Fruit fly (Drosophila melanogaster): ENCODE data around the gene Dad.

The Dad gene

DNA sequence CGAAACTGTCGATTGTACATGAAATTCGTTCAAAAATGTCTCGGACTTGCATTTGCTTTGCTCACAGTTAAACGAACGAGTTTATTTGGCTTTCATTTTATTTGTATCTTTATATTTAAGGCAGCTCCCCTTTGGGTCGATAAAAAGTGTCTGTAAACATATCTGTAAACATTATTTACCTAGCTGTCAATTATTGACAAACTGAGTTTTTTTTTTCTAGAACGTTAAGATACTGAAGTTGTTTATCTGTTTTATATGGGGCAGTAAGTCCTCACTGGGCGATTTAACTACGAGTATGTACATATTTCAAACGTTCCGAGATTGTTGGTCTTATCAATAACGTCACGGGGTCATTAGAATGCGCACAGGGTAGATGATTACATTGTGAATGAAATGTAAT lies 61.9 kb downstream of the Dad start (continued):
- TF ChIP-seq gce (GFP tag; IDR thresholded peaks at IDR 0.05) (no peak), CG15479 (GFP tag; optimal IDR thresholded peaks at IDR 0.05) (no peak), phol (tag; optimal IDR thresholded peaks at IDR 0.05) (no peak), rib (GFP tag; IDR thresholded peaks at IDR 0.05) (no peak), Kr (GFP tag; optimal IDR thresholded peaks at IDR 0.05) (peak; percentile 6), unc-4 (GFP tag; IDR thresholded peaks at IDR 0.05; ENCODE audit: partially characterized antibody) (no peak), bowl (GFP tag; IDR thresholded peaks at IDR 0.05) (no peak), gcm2 (GFP tag; optimal IDR thresholded peaks at IDR 0.05) (no peak), CG13424 (tag; optimal IDR thresholded peaks at IDR 0.05) (peak; percentile 22), MESR4 (GFP tag; optimal IDR thresholded peaks at IDR 0.05) (no peak), CG9609 (GFP tag; optimal IDR thresholded peaks at IDR 0.05) (no peak), Xrp1 (GFP tag; IDR thresholded peaks at IDR 0.05) (no peak), Asciz (GFP tag; optimal IDR thresholded peaks at IDR 0.05) (peak; percentile 50), tup (GFP tag; optimal IDR thresholded peaks at IDR 0.05) (no peak), CG18619 (GFP tag; optimal IDR thresholded peaks at IDR 0.05) (peak; percentile 18), CG14014 (GFP tag; IDR thresholded peaks at IDR 0.05) (no peak), cg (GFP tag; optimal IDR thresholded peaks at IDR 0.05) (no peak), chinmo (GFP tag; IDR thresholded peaks at IDR 0.05; ENCODE audit: partially characterized antibody) (no peak), E2f2 (GFP tag; IDR thresholded peaks at IDR 0.05) (no peak), CG15696 (tag; optimal IDR thresholded peaks at IDR 0.05) (peak; percentile 50), CG31388 (GFP tag; optimal IDR thresholded peaks at IDR 0.05) (no peak), Oli (tag; optimal IDR thresholded peaks at IDR 0.05) (no peak), HmgD (GFP tag; optimal IDR thresholded peaks at IDR 0.05) (no peak), HHEX (GFP tag; optimal IDR thresholded peaks at IDR 0.05) (no peak), CG5245 (GFP tag; optimal IDR thresholded peaks at IDR 0.05) (no peak), pros (GFP tag; optimal IDR thresholded peaks at IDR 0.05) (peak; percentile 10), Hmx (GFP tag; optimal IDR thresholded peaks at IDR 0.05) (no peak), fd102C (GFP tag; optimal IDR thresholded peaks at IDR 0.05) (no peak), HmgZ (tag; optimal IDR thresholded peaks at IDR 0.05) (peak; percentile 1), Mrtf (GFP tag; IDR thresholded peaks at IDR 0.05) (no peak), lbe (GFP tag; optimal IDR thresholded peaks at IDR 0.05) (peak; percentile 45), CG17359 (tag; optimal IDR thresholded peaks at IDR 0.05) (no peak), sens-2 (GFP tag; IDR thresholded peaks at IDR 0.05) (no peak), CG15011 (GFP tag; optimal IDR thresholded peaks at IDR 0.05) (peak; percentile 34), caup (GFP tag; optimal IDR thresholded peaks at IDR 0.05; ENCODE audit: severe bottlenecking) (peak; percentile 51), CG13775 (GFP tag; optimal IDR thresholded peaks at IDR 0.05) (no peak), Six4 (GFP tag; optimal IDR thresholded peaks at IDR 0.05) (no peak), wdn (GFP tag; IDR thresholded peaks at IDR 0.05) (no peak), Awh (GFP tag; IDR thresholded peaks at IDR 0.05) (no peak), CG12659 (GFP tag; optimal IDR thresholded peaks at IDR 0.05) (no peak), CG7357 (GFP tag; IDR thresholded peaks at IDR 0.05) (no peak), CG4820 (GFP tag; optimal IDR thresholded peaks at IDR 0.05) (no peak), NK7.1 (GFP tag; optimal IDR thresholded peaks at IDR 0.05) (no peak), zen (tag; optimal IDR thresholded peaks at IDR 0.05) (no peak), CG6175 (GFP tag; IDR thresholded peaks at IDR 0.05) (no peak), CG8765 (GFP tag; IDR thresholded peaks at IDR 0.05) (no peak), CG32772 (GFP tag; IDR thresholded peaks at IDR 0.05) (no peak), jing (GFP tag; optimal IDR thresholded peaks at IDR 0.05) (no peak), run (tag; optimal IDR thresholded peaks at IDR 0.05) (no peak), CG4404 (GFP tag; IDR thresholded peaks at IDR 0.05) (no peak), CG16813 (GFP tag; IDR thresholded peaks at IDR 0.05; ENCODE audit: partially characterized antibody) (no peak), CG12391 (tag; optimal IDR thresholded peaks at IDR 0.05) (no peak)

Data from whole organism, embryonic.